Fruit fly (Drosophila melanogaster) whole organism: ENCODE data around the gene EMC6.

Source experiments
- EcR ChIP-seq, 2 experiments: fragments of >200 bp; optimal IDR thresholded peaks; 2 replicates each; lab custom pipeline; 2017; ENCODE audit warnings: missing biosample characterization in 2 of 2, missing genetic modification characterization in 2 of 2, missing genetic modification reagents in 2 of 2
- pan ChIP-seq: fragments of >200 bp; optimal IDR thresholded peaks from 2 replicates; lab custom pipeline; 2017
- psq ChIP-seq: fragments of >200 bp; optimal IDR thresholded peaks from 2 replicates; lab custom pipeline; 2017
- usp ChIP-seq: fragments of >200 bp; optimal IDR thresholded peaks from 2 replicates; lab custom pipeline; 2017; ENCODE audit warnings: missing biosample characterization, missing genetic modification characterization, mixed read lengths

- no peak for TF ChIP-seq pan
- no peak for TF ChIP-seq EcR (GFP tag; optimal IDR thresholded peaks at IDR 0.05; lab: Kevin White, UChicago)
- no peak for TF ChIP-seq psq (lab: Kevin White, UChicago)
- TF ChIP-seq usp (GFP tag; lab: Kevin White, UChicago), result no peak
These were observed 40.4 kb upstream of the EMC6 start, which contains the start of the genes veli and PQBP1 for dm6 chr3R:25064907-25065841.
